Worm (Caenorhabditis elegans): ENCODE measurements around the gene T10H9.8.

The T10H9.8 gene

ce11 chrV:6645810-6646209 lies 6.3 kb upstream of the T10H9.8 start:
- TF ChIP-seq athp-1 (tag; optimal IDR thresholded peaks at IDR 0.05) (no peak), nfya-1 (tag; optimal IDR thresholded peaks at IDR 0.05; ENCODE audit: borderline replicate concordance, insufficient read depth) (no peak), let-607 (tag; optimal IDR thresholded peaks at IDR 0.05) (no peak), rpc-1 (optimal IDR thresholded peaks at IDR 0.05) (no peak), rpc-1 (tag; optimal IDR thresholded peaks at IDR 0.05) (no peak), lsl-1 (GFP tag; optimal IDR thresholded peaks at IDR 0.05) (no peak), mxl-1 (tag; optimal IDR thresholded peaks at IDR 0.05) (no peak), pha-4 (tag; optimal IDR thresholded peaks at IDR 0.05) (no peak), mcd-1 (GFP tag; IDR thresholded peaks at IDR 0.05) (no peak)

ce11 chrV:6649317-6649716 lies 2.8 kb upstream of the T10H9.8 start, which contains the start of gene T10H9.1:
TSS of gene T10H9.1 (plus strand) at chrV:6649617.
- TF ChIP-seq ztf-22 (GFP tag; optimal IDR thresholded peaks at IDR 0.05) (no peak), C06A6.2 (GFP tag; conservative IDR thresholded peaks at IDR 0.05) (no peak), bed-1 (GFP tag; IDR thresholded peaks at IDR 0.05) (no peak), ztf-25 (GFP tag; IDR thresholded peaks at IDR 0.05) (no peak), unc-62 (GFP tag; optimal IDR thresholded peaks at IDR 0.05) (no peak)

- TF ChIP-seq sdz-38 (tag; optimal IDR thresholded peaks at IDR 0.05): no peak
These were observed 1.6 kb upstream of the T10H9.8 start for ce11 chrV:6650508-6650907.

ce11 chrV:6655174-6655573 lies 3.0 kb downstream of the T10H9.8 start, which contains the start of gene syx-18:
TSS of gene syx-18 (minus strand) at chrV:6655449.
- TF ChIP-seq F10E7.11 (tag; optimal IDR thresholded peaks at IDR 0.05) (no peak), C17E4.6 (GFP tag; IDR thresholded peaks at IDR 0.05) (no peak), F57A8.1 (GFP tag; optimal IDR thresholded peaks at IDR 0.05) (no peak), lin-40 (tag; optimal IDR thresholded peaks at IDR 0.05) (no peak), F39B2.1 (GFP tag; IDR thresholded peaks at IDR 0.05) (0 out of 2 replicates have a peak, but pooled peaks have one; percentile 9), nfya-2 (GFP tag; IDR thresholded peaks at IDR 0.05) (no peak), bed-2 (GFP tag; IDR thresholded peaks at IDR 0.05) (no peak), zfh-2 (GFP tag; conservative IDR thresholded peaks at IDR 0.05) (no peak), hlh-26 (GFP tag; conservative IDR thresholded peaks at IDR 0.05) (no peak), ztf-3 (GFP tag; optimal IDR thresholded peaks at IDR 0.05) (no peak), snpc-1.3 (tag; optimal IDR thresholded peaks at IDR 0.05; ENCODE audit: insufficient read depth) (no peak), nfya-1 (tag; optimal IDR thresholded peaks at IDR 0.05; ENCODE audit: borderline replicate concordance, insufficient read depth) (no peak), ztf-6 (GFP tag; IDR thresholded peaks at IDR 0.05) (no peak), madf-3 (GFP tag; IDR thresholded peaks at IDR 0.05) (no peak), him-1 (tag; optimal IDR thresholded peaks at IDR 0.05) (peak; percentile 11), xnd-1 (tag; optimal IDR thresholded peaks at IDR 0.05) (no peak), ama-1 (optimal IDR thresholded peaks at IDR 0.05) (peak; percentile 18), ama-1 (GFP tag; optimal IDR thresholded peaks at IDR 0.05) (peak in 1 of 2 experiments; percentile 49), tbx-9 (tag; optimal IDR thresholded peaks at IDR 0.05; ENCODE audit: borderline replicate concordance) (no peak), snpc-4 (GFP tag; optimal IDR thresholded peaks at IDR 0.05) (no peak), snpc-4 (tag; optimal IDR thresholded peaks at IDR 0.05) (peak in 1 of 4 experiments; percentile 11), rpc-1 (optimal IDR thresholded peaks at IDR 0.05) (no peak), rpc-1 (tag; optimal IDR thresholded peaks at IDR 0.05) (no peak), D2030.7 (GFP tag; IDR thresholded peaks at IDR 0.05) (0 out of 2 replicates have a peak, but pooled peaks have one; percentile 26), hsf-1 (GFP tag; IDR thresholded peaks at IDR 0.05) (0 out of 2 replicates have a peak, but pooled peaks have one; percentile 48), hmg-1.2 (GFP tag; IDR thresholded peaks at IDR 0.05) (no peak), repo-1 (tag; optimal IDR thresholded peaks at IDR 0.05) (peak; percentile 32), lin-35 (GFP tag; optimal IDR thresholded peaks at IDR 0.05) (peak in 2 of 3 experiments; percentile 33 to 43), F52B5.7 (tag; optimal IDR thresholded peaks at IDR 0.05) (no peak), ekl-4 (GFP tag; IDR thresholded peaks at IDR 0.05) (no peak), lin-26 (GFP tag; IDR thresholded peaks at IDR 0.05) (no peak), atf-7 (tag; optimal IDR thresholded peaks at IDR 0.05) (peak; percentile 7), cebp-2 (GFP tag; IDR thresholded peaks at IDR 0.05) (no peak)

Measured in whole organism, young adult.